Fruit fly (Drosophila melanogaster) whole organism, prepupa: ENCODE measurements around the gene CG7920.

Experiments used
- Blimp-1 ChIP-seq: fragments of 200-800 bp; sonication (Bioruptor generic); optimal IDR thresholded peaks from 3 replicates; lab custom pipeline; 2017; ENCODE audit warnings: missing biosample characterization, missing genetic modification characterization, mild to moderate bottlenecking, moderate library complexity, missing genetic modification reagents
- CG10631 ChIP-seq: fragments of 200-800 bp; sonication (Bioruptor generic); optimal IDR thresholded peaks from 2 replicates; lab custom pipeline; 2016; ENCODE audit warnings: missing biosample characterization, missing genetic modification characterization
- CG10669 ChIP-seq: fragments of 200-800 bp; sonication (Bioruptor generic); optimal IDR thresholded peaks from 3 replicates; lab custom pipeline; 2018; ENCODE audit warnings: missing biosample characterization, mild to moderate bottlenecking, missing genetic modification characterization, moderate library complexity
- CG11294 ChIP-seq: fragments of 200-800 bp; sonication (Bioruptor generic); IDR thresholded peaks from 2 replicates; pipeline ENCODE4 v1.3.6; 2022; ENCODE audit warnings: missing biosample characterization, missing genetic modification characterization
- CG11902 ChIP-seq: fragments of 200-800 bp; sonication (Bioruptor generic); optimal IDR thresholded peaks from 3 replicates; lab custom pipeline; 2016; ENCODE audit warnings: missing biosample characterization, missing genetic modification characterization
- CG1621 ChIP-seq: fragments of 200-800 bp; sonication (Bioruptor generic); optimal IDR thresholded peaks from 3 replicates; lab custom pipeline; 2018; ENCODE audit warnings: missing biosample characterization, mild to moderate bottlenecking, missing genetic modification characterization
- CG16779 ChIP-seq: fragments of 200-800 bp; sonication (Bioruptor generic); optimal IDR thresholded peaks from 3 replicates; lab custom pipeline; 2017; ENCODE audit warnings: missing biosample characterization, mild to moderate bottlenecking, missing genetic modification characterization
- CG3032 ChIP-seq: fragments of 200-800 bp; optimal IDR thresholded peaks from 2 replicates; lab custom pipeline; 2019; ENCODE audit warnings: missing biosample characterization, mild to moderate bottlenecking, missing genetic modification characterization, moderate library complexity
- CG31627 ChIP-seq: fragments of 200-800 bp; sonication (Bioruptor generic); optimal IDR thresholded peaks from 3 replicates; lab custom pipeline; 2016; ENCODE audit warnings: missing biosample characterization, missing genetic modification characterization
- CG32006 ChIP-seq: fragments of 200-800 bp; sonication (Bioruptor generic); optimal IDR thresholded peaks from 3 replicates; lab custom pipeline; 2017; ENCODE audit warnings: missing biosample characterization, mild to moderate bottlenecking, missing genetic modification characterization
- CG34406 ChIP-seq: fragments of 200-800 bp; sonication (Bioruptor generic); optimal IDR thresholded peaks from 3 replicates; lab custom pipeline; 2016; ENCODE audit warnings: missing biosample characterization, missing genetic modification characterization
- CG3919 ChIP-seq: fragments of 200-800 bp; sonication (Bioruptor generic); optimal IDR thresholded peaks from 3 replicates; lab custom pipeline; 2016; ENCODE audit warnings: missing biosample characterization, missing genetic modification characterization
- CG6276 ChIP-seq: fragments of 200-800 bp; sonication (Bioruptor generic); optimal IDR thresholded peaks from 2 replicates; lab custom pipeline; 2017; ENCODE audit warnings: missing biosample characterization, mild to moderate bottlenecking, missing genetic modification characterization
- CG6854 ChIP-seq: fragments of 200-800 bp; sonication (Bioruptor generic); optimal IDR thresholded peaks from 2 replicates; lab custom pipeline; 2017; ENCODE audit warnings: missing biosample characterization, mild to moderate bottlenecking, missing genetic modification characterization
- CG8119 ChIP-seq: fragments of 200-800 bp; sonication (Bioruptor generic); IDR thresholded peaks from 3 replicates; pipeline ENCODE4 v1.3.6; 2022; ENCODE audit warnings: missing biosample characterization, missing genetic modification characterization
- CG8632 ChIP-seq: fragments of 200-800 bp; sonication (Bioruptor generic); optimal IDR thresholded peaks from 3 replicates; lab custom pipeline; 2016; ENCODE audit warnings: missing biosample characterization, missing genetic modification characterization
- CG9139 ChIP-seq: fragments of 200-800 bp; sonication (Bioruptor generic); optimal IDR thresholded peaks from 3 replicates; lab custom pipeline; 2017; ENCODE audit warnings: missing biosample characterization, mild to moderate bottlenecking, missing genetic modification characterization
- Ets21C ChIP-seq: fragments of 200-800 bp; sonication (Bioruptor generic); optimal IDR thresholded peaks from 3 replicates; lab custom pipeline; 2016; ENCODE audit warnings: missing biosample characterization, missing genetic modification characterization
- Ets96B ChIP-seq: fragments of 200-800 bp; optimal IDR thresholded peaks from 2 replicates; lab custom pipeline; 2019; ENCODE audit warnings: missing biosample characterization, mild to moderate bottlenecking, missing genetic modification characterization, moderate library complexity
- Gug ChIP-seq: fragments of 200-800 bp; sonication (Bioruptor generic); IDR thresholded peaks from 2 replicates; pipeline ENCODE4 v1.3.6; 2022; ENCODE audit warnings: missing biosample characterization, missing genetic modification characterization
- Hr38 ChIP-seq: sonication (Bioruptor generic); optimal IDR thresholded peaks from 2 replicates; lab custom pipeline; 2016; ENCODE audit warnings: missing biosample characterization, missing genetic modification characterization
- Hr39 ChIP-seq: fragments of 200-800 bp; sonication (Bioruptor generic); optimal IDR thresholded peaks from 2 replicates; lab custom pipeline; 2016; ENCODE audit warnings: missing biosample characterization, missing genetic modification characterization
- Met ChIP-seq: fragments of 200-800 bp; sonication (Bioruptor generic); optimal IDR thresholded peaks from 3 replicates; lab custom pipeline; 2016; ENCODE audit warnings: missing biosample characterization, missing genetic modification characterization
- Smox ChIP-seq: fragments of 200-800 bp; sonication (Bioruptor generic); optimal IDR thresholded peaks from 3 replicates; lab custom pipeline; 2016; ENCODE audit warnings: missing biosample characterization, missing genetic modification characterization
- Sox14 ChIP-seq: fragments of 200-800 bp; sonication (Bioruptor generic); optimal IDR thresholded peaks from 3 replicates; lab custom pipeline; 2016; ENCODE audit warnings: missing biosample characterization, missing genetic modification characterization
- acj6 ChIP-seq: fragments of 200-800 bp; sonication (Bioruptor generic); optimal IDR thresholded peaks from 3 replicates; lab custom pipeline; 2016; ENCODE audit warnings: missing biosample characterization, missing genetic modification characterization
- cyc ChIP-seq: fragments of 200-800 bp; sonication (Bioruptor generic); optimal IDR thresholded peaks from 3 replicates; lab custom pipeline; 2016; ENCODE audit warnings: missing biosample characterization, missing genetic modification characterization
- dac ChIP-seq: fragments of 200-800 bp; sonication (Bioruptor generic); optimal IDR thresholded peaks from 2 replicates; lab custom pipeline; 2017; ENCODE audit warnings: missing biosample characterization, mild to moderate bottlenecking, missing genetic modification characterization
- dsx ChIP-seq: fragments of 200-800 bp; optimal IDR thresholded peaks from 3 replicates; lab custom pipeline; 2019; ENCODE audit warnings: missing biosample characterization, mild to moderate bottlenecking, missing genetic modification characterization, moderate library complexity; ENCODE audit not compliant: poor library complexity, severe bottlenecking
- esn ChIP-seq: fragments of 200-800 bp; sonication (Bioruptor generic); optimal IDR thresholded peaks from 2 replicates; lab custom pipeline; 2016; ENCODE audit warnings: missing biosample characterization, mild to moderate bottlenecking, missing genetic modification characterization, moderate library complexity
- fd59A ChIP-seq: fragments of 200-800 bp; sonication (Bioruptor generic); optimal IDR thresholded peaks from 2 replicates; lab custom pipeline; 2017; ENCODE audit warnings: missing biosample characterization, mild to moderate bottlenecking, missing genetic modification characterization, missing genetic modification reagents
- fkh ChIP-seq: fragments of 200-800 bp; sonication (Bioruptor generic); optimal IDR thresholded peaks from 3 replicates; lab custom pipeline; 2017; ENCODE audit warnings: missing biosample characterization, mild to moderate bottlenecking, missing genetic modification characterization, moderate library complexity
- net ChIP-seq: fragments of 200-800 bp; sonication (Bioruptor generic); optimal IDR thresholded peaks from 3 replicates; lab custom pipeline; 2016; ENCODE audit warnings: missing biosample characterization, missing genetic modification characterization
- spab ChIP-seq: fragments of 200-800 bp; sonication (Bioruptor generic); optimal IDR thresholded peaks from 2 replicates; lab custom pipeline; 2017; ENCODE audit warnings: missing biosample characterization, mild to moderate bottlenecking, missing genetic modification characterization, missing genetic modification reagents
- svp ChIP-seq: fragments of 200-800 bp; sonication (Bioruptor generic); peaks from one replicate; lab custom pipeline; 2016; ENCODE audit warnings: missing biosample characterization, missing genetic modification characterization
- vri ChIP-seq: fragments of 200-800 bp; sonication (Bioruptor generic); optimal IDR thresholded peaks from 3 replicates; lab custom pipeline; 2016; ENCODE audit warnings: missing biosample characterization, mild to moderate bottlenecking, missing genetic modification characterization

CG7920 gene

dm6 chr3R:30040879-30041278 lies 25.8 kb upstream of the CG7920 start:
- TF ChIP-seq dsx (no peak), vri (GFP tag; lab: Kevin White, UChicago) (no peak), fkh (no peak), CG3919 (GFP tag; lab: Kevin White, UChicago) (no peak), Blimp-1 (GFP tag; lab: Kevin White, UChicago) (no peak), cyc (no peak)

dm6 chr3R:30039494-30039893 lies 24.4 kb upstream of the CG7920 start, which contains the start of the genes janA, Sry-alpha and Sry-beta:
TSS of gene janA (minus strand) at chr3R:30039533.
TSS of gene Sry-alpha (plus strand) at chr3R:30039719.
TSS of gene Sry-beta (plus strand) at chr3R:30039719.
- TF ChIP-seq cyc, result no peak
- peak; percentile 91 for TF ChIP-seq dsx
- no peak for TF ChIP-seq Smox (GFP tag; lab: Kevin White, UChicago)
- TF ChIP-seq CG10669 (GFP tag; lab: Kevin White, UChicago), result no peak
- no peak for TF ChIP-seq CG9139 (GFP tag; lab: Kevin White, UChicago)
- TF ChIP-seq esn (GFP tag; lab: Kevin White, UChicago), result peak; percentile 45
- TF ChIP-seq CG8119, result no peak
- peak; percentile 18 for TF ChIP-seq CG3032 (tag; lab: Kevin White, UChicago)
- no peak for TF ChIP-seq CG1621
- no peak for TF ChIP-seq CG11294 (GFP tag; lab: Robert Waterston, UW)

- TF ChIP-seq CG31627 (no peak), net (GFP tag; lab: Kevin White, UChicago) (no peak), fkh (no peak), spab (GFP tag; lab: Kevin White, UChicago) (no peak), CG6854 (GFP tag; lab: Kevin White, UChicago) (no peak), cyc (no peak), Ets21C (GFP tag; lab: Kevin White, UChicago) (no peak), CG10631 (no peak), svp (GFP tag; lab: Kevin White, UChicago) (no peak), acj6 (no peak), CG8632 (GFP tag; lab: Kevin White, UChicago) (no peak), Sox14 (no peak), Ets96B (tag; lab: Kevin White, UChicago) (no peak), Met (GFP tag; lab: Kevin White, UChicago) (no peak), CG34406 (GFP tag; lab: Kevin White, UChicago) (no peak), CG32006 (GFP tag; lab: Kevin White, UChicago) (no peak), dsx (no peak), dac (GFP tag; lab: Kevin White, UChicago) (no peak)
Measured at dm6 chr3R:30038628-30039027, 23.5 kb upstream of the CG7920 start, which contains the start of gene janB. TSS of gene janB (minus strand) at chr3R:30038728.

dm6 chr3R:30037630-30038029 lies 22.5 kb upstream of the CG7920 start, which contains the start of gene ocn:
TSS of gene ocn (minus strand) at chr3R:30037730.
- TF ChIP-seq acj6, result no peak
- TF ChIP-seq Ets21C (GFP tag; lab: Kevin White, UChicago), result no peak
- no peak for TF ChIP-seq CG6276 (GFP tag; lab: Kevin White, UChicago)
- no peak for TF ChIP-seq vri (GFP tag; lab: Kevin White, UChicago)
- TF ChIP-seq CG16779, result no peak
- no peak for TF ChIP-seq CG11902 (GFP tag; lab: Kevin White, UChicago)
- no peak for TF ChIP-seq fd59A (GFP tag; lab: Kevin White, UChicago)
- no peak for TF ChIP-seq spab (GFP tag; lab: Kevin White, UChicago)
- TF ChIP-seq Hr38 (GFP tag; lab: Kevin White, UChicago), result no peak
- TF ChIP-seq Hr39 (GFP tag; lab: Kevin White, UChicago), result no peak
- no peak for TF ChIP-seq Sox14
- TF ChIP-seq Gug, result no peak
- TF ChIP-seq, all 60 proteins: peak for 0
